Worm (Caenorhabditis elegans): Measurements from ENCODE around the gene asp-1.

- TF ChIP-seq ama-1 (optimal IDR thresholded peaks at IDR 0.05) (no peak), dve-1 (tag; optimal IDR thresholded peaks at IDR 0.05) (no peak), sox-4 (tag; optimal IDR thresholded peaks at IDR 0.05) (no peak), pax-1 (tag; optimal IDR thresholded peaks at IDR 0.05) (no peak), elt-2 (tag; optimal IDR thresholded peaks at IDR 0.05) (no peak), pha-4 (tag; optimal IDR thresholded peaks at IDR 0.05) (no peak), nhr-11 (tag; optimal IDR thresholded peaks at IDR 0.05) (no peak), pqm-1 (tag; optimal IDR thresholded peaks at IDR 0.05) (no peak), fax-1 (tag; optimal IDR thresholded peaks at IDR 0.05) (no peak)
Measured at ce11 chrV:19059873-19060272, 9.3 kb upstream of the asp-1 start, which contains the start of gene twk-46.
